Fruit fly (Drosophila melanogaster) whole organism, embryonic: ENCODE data around the gene chif.

Experiments
- Bdp1 ChIP-seq: fragments of 200-800 bp; sonication (Bioruptor generic); optimal IDR thresholded peaks from 3 replicates; lab custom pipeline; 2016; ENCODE audit warnings: missing biosample characterization, missing genetic modification characterization
- CG10267 ChIP-seq: fragments of 200-800 bp; sonication (Bioruptor generic); optimal IDR thresholded peaks from 2 replicates; lab custom pipeline; 2018; ENCODE audit warnings: missing biosample characterization, mild to moderate bottlenecking, missing genetic modification characterization, moderate library complexity
- CG11093 ChIP-seq: fragments of 200-800 bp; sonication (Bioruptor generic); IDR thresholded peaks from 3 replicates; pipeline ENCODE4 v1.3.6; 2022; ENCODE audit warnings: missing biosample characterization, missing genetic modification characterization
- CG11723 ChIP-seq: fragments of 200-800 bp; sonication (Bioruptor generic); optimal IDR thresholded peaks from 2 replicates; lab custom pipeline; 2017; ENCODE audit warnings: missing biosample characterization, mild to moderate bottlenecking, missing genetic modification characterization
- CG12769 ChIP-seq: fragments of 200-800 bp; sonication (Bioruptor generic); optimal IDR thresholded peaks from 2 replicates; lab custom pipeline; 2019; ENCODE audit warnings: missing biosample characterization, mild to moderate bottlenecking, missing genetic modification characterization, moderate library complexity
- CG13123 ChIP-seq: fragments of 200-800 bp; sonication (Bioruptor generic); optimal IDR thresholded peaks from 2 replicates; lab custom pipeline; 2016; ENCODE audit warnings: missing biosample characterization, missing genetic modification characterization
- CG14710 ChIP-seq: fragments of 200-800 bp; sonication (Bioruptor generic); optimal IDR thresholded peaks from 3 replicates; lab custom pipeline; 2019; ENCODE audit warnings: missing biosample characterization, mild to moderate bottlenecking, missing genetic modification characterization, moderate library complexity
- CG15073 ChIP-seq: fragments of 200-800 bp; sonication (Bioruptor generic); optimal IDR thresholded peaks from 2 replicates; lab custom pipeline; 2016; ENCODE audit warnings: missing biosample characterization, missing genetic modification characterization
- CG17186 ChIP-seq: fragments of 200-800 bp; sonication (Bioruptor generic); optimal IDR thresholded peaks from 3 replicates; lab custom pipeline; 2017; ENCODE audit warnings: missing biosample characterization, missing genetic modification reagents, missing genetic modification characterization
- CG2129 ChIP-seq: fragments of 200-800 bp; sonication (Bioruptor generic); IDR thresholded peaks from 2 replicates; pipeline ENCODE4 v1.3.6; 2022; ENCODE audit warnings: missing biosample characterization, missing genetic modification characterization; ENCODE audit not compliant: partially characterized antibody
- CG2202 ChIP-seq: fragments of 200-800 bp; sonication (Bioruptor generic); optimal IDR thresholded peaks from 2 replicates; lab custom pipeline; 2018; ENCODE audit warnings: missing biosample characterization, mild to moderate bottlenecking, missing genetic modification characterization
- CG32767 ChIP-seq: fragments of 200-800 bp; sonication (Bioruptor generic); IDR thresholded peaks from 2 replicates; pipeline ENCODE4 v1.3.6; 2022; ENCODE audit warnings: missing biosample characterization, missing genetic modification characterization
- CG32772 ChIP-seq: fragments of 200-800 bp; sonication (Bioruptor generic); IDR thresholded peaks from 2 replicates; pipeline ENCODE4 v1.3.6; 2022; ENCODE audit warnings: missing biosample characterization, missing genetic modification characterization
- CG34224 ChIP-seq: fragments of 200-800 bp; sonication (Bioruptor generic); IDR thresholded peaks from 3 replicates; pipeline ENCODE4 v1.3.6; 2022; ENCODE audit warnings: missing biosample characterization, missing genetic modification characterization; ENCODE audit not compliant: partially characterized antibody
- CG4282 ChIP-seq: fragments of 200-800 bp; sonication (Bioruptor generic); optimal IDR thresholded peaks from 2 replicates; lab custom pipeline; 2016; ENCODE audit warnings: missing biosample characterization, missing genetic modification characterization
- CG4360 ChIP-seq: fragments of 200-800 bp; sonication (Bioruptor generic); IDR thresholded peaks from 2 replicates; pipeline ENCODE4 v1.3.6; 2022; ENCODE audit warnings: missing biosample characterization, missing genetic modification characterization
- CG4854 ChIP-seq: fragments of 200-800 bp; sonication (Bioruptor generic); optimal IDR thresholded peaks from 2 replicates; lab custom pipeline; 2016; ENCODE audit warnings: missing biosample characterization, missing genetic modification characterization, inconsistent platforms
- CG8478 ChIP-seq: fragments of >200 bp; optimal IDR thresholded peaks from 2 replicates; lab custom pipeline; 2018
- CG8944 ChIP-seq: fragments of 200-800 bp; sonication (Bioruptor generic); optimal IDR thresholded peaks from 3 replicates; lab custom pipeline; 2016; ENCODE audit warnings: missing biosample characterization, missing genetic modification characterization
- CG9817 ChIP-seq: fragments of 200-800 bp; sonication (Bioruptor generic); optimal IDR thresholded peaks from 2 replicates; lab custom pipeline; 2018; ENCODE audit warnings: missing biosample characterization, mild to moderate bottlenecking, missing genetic modification characterization, moderate library complexity
- CG9876 ChIP-seq: fragments of 200-800 bp; sonication (Bioruptor generic); optimal IDR thresholded peaks from 2 replicates; lab custom pipeline; 2016; ENCODE audit warnings: missing biosample characterization, missing genetic modification characterization
- Chrac-16 ChIP-seq: fragments of 200-800 bp; sonication (Bioruptor generic); optimal IDR thresholded peaks from 3 replicates; lab custom pipeline; 2016; ENCODE audit warnings: missing biosample characterization, missing genetic modification characterization
- CkIIα-i1 ChIP-seq: fragments of 200-800 bp; sonication (Bioruptor generic); IDR thresholded peaks from 2 replicates; pipeline ENCODE4 v1.3.6; 2022; ENCODE audit warnings: missing biosample characterization, missing genetic modification characterization
- E2f2 ChIP-seq: fragments of 200-800 bp; sonication (Bioruptor generic); IDR thresholded peaks from 2 replicates; pipeline ENCODE4 v1.3.6; 2022; ENCODE audit warnings: missing biosample characterization, missing genetic modification characterization
- HHEX ChIP-seq: fragments of 200-800 bp; sonication (Bioruptor generic); optimal IDR thresholded peaks from 3 replicates; lab custom pipeline; 2017; ENCODE audit warnings: missing biosample characterization, mild to moderate bottlenecking, missing genetic modification characterization, missing genetic modification reagents
- HLH3B ChIP-seq: fragments of 200-800 bp; sonication (Bioruptor generic); IDR thresholded peaks from 2 replicates; pipeline ENCODE4 v1.3.6; 2022; ENCODE audit warnings: missing biosample characterization, missing genetic modification characterization
- HLH4C ChIP-seq: fragments of 200-800 bp; sonication (Bioruptor generic); IDR thresholded peaks from 3 replicates; pipeline ENCODE4 v1.3.6; 2022; ENCODE audit warnings: missing biosample characterization, missing genetic modification characterization; ENCODE audit not compliant: partially characterized antibody
- Max ChIP-seq: fragments of 200-800 bp; sonication (Bioruptor generic); optimal IDR thresholded peaks from 2 replicates; lab custom pipeline; 2016; ENCODE audit warnings: missing biosample characterization, mild to moderate bottlenecking, missing genetic modification characterization
- PHDP ChIP-seq: fragments of 200-800 bp; sonication (Bioruptor generic); optimal IDR thresholded peaks from 3 replicates; lab custom pipeline; 2018; ENCODE audit warnings: missing biosample characterization, mild to moderate bottlenecking, missing genetic modification characterization, moderate library complexity
- al ChIP-seq: fragments of 200-800 bp; sonication (Bioruptor generic); IDR thresholded peaks from 2 replicates; pipeline ENCODE4 v1.3.6; 2022; ENCODE audit warnings: missing biosample characterization, missing genetic modification characterization
- ase ChIP-seq: fragments of 200-800 bp; sonication (Bioruptor generic); IDR thresholded peaks from 3 replicates; pipeline ENCODE4 v1.3.6; 2022; ENCODE audit warnings: missing biosample characterization, missing genetic modification characterization
- bab2 ChIP-seq: fragments of 200-800 bp; sonication (Bioruptor generic); optimal IDR thresholded peaks from 2 replicates; lab custom pipeline; 2016; ENCODE audit warnings: missing biosample characterization, missing genetic modification characterization
- danr ChIP-seq: fragments of 200-800 bp; sonication (Bioruptor generic); IDR thresholded peaks from 2 replicates; pipeline ENCODE4 v1.3.6; 2022; ENCODE audit warnings: missing biosample characterization, missing genetic modification characterization
- disco-r ChIP-seq: fragments of 200-800 bp; sonication (Bioruptor generic); optimal IDR thresholded peaks from 2 replicates; lab custom pipeline; 2016; ENCODE audit warnings: missing biosample characterization, missing genetic modification characterization
- dm ChIP-seq: fragments of 200-800 bp; sonication (Bioruptor generic); optimal IDR thresholded peaks from 3 replicates; lab custom pipeline; 2016; ENCODE audit warnings: missing biosample characterization, missing genetic modification characterization
- ems ChIP-seq: fragments of 200-800 bp; sonication (Bioruptor generic); optimal IDR thresholded peaks from 3 replicates; lab custom pipeline; 2016; ENCODE audit warnings: missing biosample characterization, missing genetic modification characterization
- en ChIP-seq: fragments of 200-800 bp; sonication (Bioruptor generic); optimal IDR thresholded peaks from 2 replicates; lab custom pipeline; 2016; ENCODE audit warnings: missing biosample characterization, missing genetic modification characterization
- exex ChIP-seq: fragments of 200-800 bp; sonication (Bioruptor generic); optimal IDR thresholded peaks from 4 replicates; lab custom pipeline; 2018; ENCODE audit warnings: missing biosample characterization, mild to moderate bottlenecking, missing genetic modification characterization, moderate library complexity
- ftz-f1 ChIP-seq: fragments of 200-800 bp; sonication (Bioruptor generic); optimal IDR thresholded peaks from 2 replicates; lab custom pipeline; 2016; ENCODE audit warnings: missing biosample characterization, missing genetic modification characterization
- gcm2 ChIP-seq: fragments of 200-800 bp; sonication (Bioruptor generic); optimal IDR thresholded peaks from 2 replicates; lab custom pipeline; 2016; ENCODE audit warnings: missing biosample characterization, missing genetic modification characterization
- hb ChIP-seq: fragments of 200-800 bp; sonication (Bioruptor generic); IDR thresholded peaks from 3 replicates; pipeline ENCODE4 v1.3.6; 2022; ENCODE audit warnings: missing biosample characterization, missing genetic modification characterization; ENCODE audit not compliant: partially characterized antibody
- nmo ChIP-seq: fragments of 200-800 bp; sonication (Bioruptor generic); optimal IDR thresholded peaks from 2 replicates; lab custom pipeline; 2018; ENCODE audit warnings: missing biosample characterization, mild to moderate bottlenecking, missing genetic modification characterization, moderate library complexity
- schlank ChIP-seq: fragments of 200-800 bp; sonication (Bioruptor generic); optimal IDR thresholded peaks from 2 replicates; lab custom pipeline; 2018; ENCODE audit warnings: missing biosample characterization, mild to moderate bottlenecking, missing genetic modification characterization
- sens ChIP-seq: fragments of 200-800 bp; sonication (Bioruptor generic); peaks from one replicate; lab custom pipeline; 2016; ENCODE audit warnings: missing biosample characterization, missing genetic modification characterization
- slou ChIP-seq: fragments of 200-800 bp; sonication (Bioruptor generic); optimal IDR thresholded peaks from 3 replicates; lab custom pipeline; 2016; ENCODE audit warnings: missing biosample characterization, missing genetic modification characterization
- trh ChIP-seq: fragments of 200-800 bp; sonication (Bioruptor generic); optimal IDR thresholded peaks from 2 replicates; lab custom pipeline; 2016; ENCODE audit warnings: missing biosample characterization, missing genetic modification characterization
- vnd ChIP-seq: fragments of 200-800 bp; sonication (Bioruptor generic); IDR thresholded peaks from 3 replicates; pipeline ENCODE4 v1.3.6; 2022; ENCODE audit warnings: missing biosample characterization, missing genetic modification characterization; ENCODE audit not compliant: partially characterized antibody
- vvl ChIP-seq: fragments of 200-800 bp; sonication (Bioruptor generic); IDR thresholded peaks from 2 replicates; pipeline ENCODE4 v1.3.6; 2022; ENCODE audit warnings: missing biosample characterization, missing genetic modification characterization
- zen2 ChIP-seq: fragments of 200-800 bp; sonication (Bioruptor generic); IDR thresholded peaks from 3 replicates; pipeline ENCODE4 v1.3.6; 2022; ENCODE audit warnings: missing biosample characterization, missing genetic modification characterization; ENCODE audit not compliant: partially characterized antibody

Gene chif

DNA sequence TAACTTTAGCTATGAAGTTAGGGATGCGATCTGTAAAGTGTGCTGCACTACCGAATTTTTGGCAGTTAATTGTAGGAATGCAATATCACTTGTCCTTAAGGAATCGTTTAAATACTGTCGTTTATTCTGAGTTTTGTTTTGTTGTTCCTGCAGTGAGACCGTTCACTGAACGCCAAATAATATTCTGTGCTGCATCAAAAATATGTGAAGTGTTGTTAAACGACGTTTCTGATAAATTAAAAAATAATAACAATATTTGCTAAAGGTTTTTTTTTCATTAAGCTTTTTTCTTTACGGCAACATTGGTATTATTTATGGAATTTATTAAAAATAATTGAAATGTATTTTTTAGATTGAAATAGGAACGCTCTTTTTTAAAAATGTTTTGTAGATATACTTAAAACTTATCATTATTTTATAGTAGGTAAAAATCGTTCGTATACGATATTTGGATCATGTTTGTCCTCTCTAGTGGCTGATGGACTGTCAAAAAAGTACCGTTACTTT, 49.6 kb downstream of the chif start, which contains the start of gene GMF (continued):
- TF ChIP-seq CG4360 (GFP tag; lab: Robert Waterston, UW) (no peak), CG15073 (GFP tag; lab: Kevin White, UChicago) (no peak), CG17186 (GFP tag; lab: Kevin White, UChicago) (no peak), CG4282 (GFP tag; lab: Kevin White, UChicago) (no peak), CG11723 (no peak), CG14710 (peak; percentile 86), CG32767 (GFP tag; lab: Robert Waterston, UW) (no peak), E2f2 (GFP tag; lab: Robert Waterston, UW) (peak; percentile 38; the same call in 1 of the 2 replicates), schlank (tag; lab: Kevin White, UChicago) (no peak), CG13123 (peak; percentile 5), CG9876 (no peak), CG9817 (tag; lab: Kevin White, UChicago) (peak; percentile 35), HLH3B (no peak), exex (tag; lab: Kevin White, UChicago) (peak; percentile 41), ems (no peak), danr (GFP tag; lab: Robert Waterston, UW) (no peak), vvl (GFP tag; lab: Robert Waterston, UW) (peak; percentile 49; the same call in 1 of the 2 replicates), CG11093 (GFP tag; lab: Robert Waterston, UW) (no peak), PHDP (tag; lab: Kevin White, UChicago) (peak; percentile 6), ftz-f1 (GFP tag; lab: Kevin White, UChicago) (no peak)

dm6 chr2L:16299466-16300311, 52.7 kb downstream of the chif start, which contains the start of the genes heix and CG17328:
Gene heix, minus strand, starts transcription at chr2L:16299858.
Gene CG17328, plus strand, starts transcription at chr2L:16299943.
- TF ChIP-seq Chrac-16 (GFP tag; lab: Kevin White, UChicago) (peak; percentile 81), en (GFP tag; lab: Kevin White, UChicago) (no peak), ase (GFP tag; lab: Robert Waterston, UW) (no peak; the same call in 1 of the 3 replicates), CG10267 (peak; percentile 73), HHEX (peak; percentile 41), HLH4C (GFP tag; lab: Robert Waterston, UW) (no peak), bab2 (peak; percentile 52), CG12769 (tag; lab: Kevin White, UChicago) (peak; percentile 96), CG8944 (GFP tag; lab: Kevin White, UChicago) (peak; percentile 57), Max (peak; percentile 60), ftz-f1 (GFP tag; lab: Kevin White, UChicago) (peak; percentile 67), Bdp1 (GFP tag; lab: Kevin White, UChicago) (peak; percentile 63), sens (GFP tag; lab: Kevin White, UChicago) (peak; percentile 94), zen2 (GFP tag; lab: Robert Waterston, UW) (no peak), CG8478 (lab: Kevin White, UChicago) (no peak), al (peak; percentile 69), hb (GFP tag; lab: Robert Waterston, UW) (no peak), nmo (GFP tag; lab: Kevin White, UChicago) (peak; percentile 81), trh (GFP tag; lab: Kevin White, UChicago) (peak; percentile 25), CG34224 (GFP tag; lab: Robert Waterston, UW) (0 out of 3 replicates have a peak, but pooled peaks have one; percentile 12), CG4854 (peak; percentile 1), CG2202 (no peak), CkIIα-i1 (no peak), CG2129 (GFP tag; lab: Robert Waterston, UW) (no peak), vnd (GFP tag; lab: Robert Waterston, UW) (no peak), gcm2 (GFP tag; lab: Kevin White, UChicago) (no peak), disco-r (GFP tag; lab: Kevin White, UChicago) (peak; percentile 16), CG32772 (GFP tag; lab: Robert Waterston, UW) (peak; percentile 81), slou (peak; percentile 75), dm (peak; percentile 26)
